Fruit fly (Drosophila melanogaster): Measurements from ENCODE around the gene DIP2.

DNA sequence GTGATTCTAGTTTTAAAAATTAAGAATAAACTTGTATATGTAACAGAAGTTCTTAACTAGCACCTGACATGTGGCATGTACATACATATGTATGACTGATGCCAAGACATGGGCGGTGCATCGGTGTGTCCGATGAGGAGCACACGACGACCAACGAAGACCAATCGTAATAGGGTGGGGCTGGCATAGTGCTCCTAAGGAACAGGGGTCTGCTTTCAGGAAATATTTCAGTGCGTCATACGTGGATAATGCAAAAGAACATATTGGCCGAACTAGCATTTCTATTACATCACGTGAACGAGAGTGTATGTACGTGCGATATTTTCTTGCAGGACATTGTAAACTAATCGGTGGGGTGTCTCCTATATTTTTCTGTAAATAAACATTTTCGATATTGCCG, 9.3 kb upstream of the DIP2 start, which contains the start of gene miple1:
- TF ChIP-seq CG34367 (tag; optimal IDR thresholded peaks at IDR 0.05), result no peak
- TF ChIP-seq Pif1A (GFP tag; optimal IDR thresholded peaks at IDR 0.05), result no peak
- no peak for TF ChIP-seq CG9948 (tag; optimal IDR thresholded peaks at IDR 0.05)
- TF ChIP-seq CG14655 (GFP tag; optimal IDR thresholded peaks at IDR 0.05), result no peak
